Worm (Caenorhabditis elegans): ENCODE data around the gene Y51A2B.5.

- TF ChIP-seq lim-6 (tag; optimal IDR thresholded peaks at IDR 0.05) (no peak), ceh-48 (tag; optimal IDR thresholded peaks at IDR 0.05) (no peak), ets-4 (tag; optimal IDR thresholded peaks at IDR 0.05) (no peak), hlh-8 (tag; optimal IDR thresholded peaks at IDR 0.05) (no peak)
Measured at ce11 chrV:18434961-18435360, 45.9 kb downstream of the Y51A2B.5 start, which contains the start of gene ZK262.20.
